Fruit fly (Drosophila melanogaster) whole organism, embryonic: ENCODE results near the gene Mtpalpha.
A peak's percentile ranks its signal among the peaks of the same experiment; 100 is the strongest.

Source experiments
- Awh ChIP-seq: fragments of 200-800 bp; sonication (Bioruptor generic); IDR thresholded peaks from 2 replicates; pipeline ENCODE4, ENCODE4 v1.3.6; 2022; ENCODE audit warnings: missing biosample characterization, missing genetic modification characterization
- BtbVII ChIP-seq: fragments of 200-800 bp; sonication (Bioruptor generic); optimal IDR thresholded peaks from 3 replicates; lab custom pipeline; 2017; ENCODE audit warnings: missing biosample characterization, mild to moderate bottlenecking, missing genetic modification characterization
- CG10147 ChIP-seq: fragments of 200-800 bp; sonication (Bioruptor generic); optimal IDR thresholded peaks from 2 replicates; lab custom pipeline; 2019; ENCODE audit warnings: missing biosample characterization, mild to moderate bottlenecking, missing genetic modification characterization, moderate library complexity
- CG1024 ChIP-seq: fragments of 200-800 bp; sonication (Bioruptor generic); IDR thresholded peaks from 2 replicates; pipeline ENCODE4 v1.3.6; 2022; ENCODE audit warnings: missing biosample characterization, missing genetic modification characterization
- CG10959 ChIP-seq: fragments of 200-800 bp; sonication (Bioruptor generic); IDR thresholded peaks from 2 replicates; pipeline ENCODE4 v1.3.6; 2022; ENCODE audit warnings: missing biosample characterization, missing genetic modification characterization
- CG11504 ChIP-seq: fragments of 200-800 bp; sonication (Bioruptor generic); optimal IDR thresholded peaks from 3 replicates; lab custom pipeline; 2019; ENCODE audit warnings: missing biosample characterization, mild to moderate bottlenecking, missing genetic modification characterization, moderate library complexity
- CG12236 ChIP-seq: fragments of 200-800 bp; sonication (Bioruptor generic); optimal IDR thresholded peaks from 2 replicates; lab custom pipeline; 2016; ENCODE audit warnings: missing biosample characterization, missing genetic modification characterization
- CG13894 ChIP-seq: fragments of 200-800 bp; sonication (Bioruptor generic); optimal IDR thresholded peaks from 3 replicates; lab custom pipeline; 2018; ENCODE audit warnings: missing biosample characterization, mild to moderate bottlenecking, missing genetic modification characterization, moderate library complexity
- CG16863 ChIP-seq: fragments of 200-800 bp; sonication (Bioruptor generic); optimal IDR thresholded peaks from 3 replicates; lab custom pipeline; 2016; ENCODE audit warnings: missing biosample characterization, missing genetic modification characterization
- CG17568 ChIP-seq: fragments of 200-800 bp; sonication (Bioruptor generic); optimal IDR thresholded peaks from 2 replicates; lab custom pipeline; 2018; ENCODE audit warnings: missing biosample characterization, mild to moderate bottlenecking, missing genetic modification characterization, moderate library complexity
- CG1792 ChIP-seq: fragments of 200-800 bp; sonication (Bioruptor generic); optimal IDR thresholded peaks from 2 replicates; lab custom pipeline; 2016; ENCODE audit warnings: missing biosample characterization, missing genetic modification characterization
- CG1832 ChIP-seq: fragments of 200-800 bp; sonication (Bioruptor generic); optimal IDR thresholded peaks from 2 replicates; lab custom pipeline; 2017; ENCODE audit warnings: missing biosample characterization, mild to moderate bottlenecking, missing genetic modification characterization, inconsistent platforms
- CG34422 ChIP-seq: fragments of 200-800 bp; sonication (Bioruptor generic); IDR thresholded peaks from 3 replicates; pipeline ENCODE4 v1.3.6; 2022; ENCODE audit warnings: missing biosample characterization, missing genetic modification characterization
- CG4282 ChIP-seq: fragments of 200-800 bp; sonication (Bioruptor generic); optimal IDR thresholded peaks from 2 replicates; lab custom pipeline; 2016; ENCODE audit warnings: missing biosample characterization, missing genetic modification characterization
- CG4617 ChIP-seq: fragments of 200-800 bp; sonication (Bioruptor generic); optimal IDR thresholded peaks from 3 replicates; lab custom pipeline; 2016; ENCODE audit warnings: missing biosample characterization, missing genetic modification characterization, borderline replicate concordance
- CG4730 ChIP-seq: fragments of 200-800 bp; sonication (Bioruptor generic); IDR thresholded peaks from 2 replicates; pipeline ENCODE4 v1.3.6; 2022; ENCODE audit warnings: missing biosample characterization, missing genetic modification characterization
- CG6683 ChIP-seq: fragments of 200-800 bp; sonication (Bioruptor generic); optimal IDR thresholded peaks from 2 replicates; lab custom pipeline; 2017; ENCODE audit warnings: missing biosample characterization, mild to moderate bottlenecking, missing genetic modification characterization, missing genetic modification reagents
- CG7372 ChIP-seq: fragments of 200-800 bp; sonication (Bioruptor generic); IDR thresholded peaks from 2 replicates; pipeline ENCODE4 v1.3.6; 2022; ENCODE audit warnings: missing biosample characterization, missing genetic modification characterization
- CG8924 ChIP-seq: fragments of 200-800 bp; optimal IDR thresholded peaks from 3 replicates; lab custom pipeline; 2019; ENCODE audit warnings: missing biosample characterization, mild to moderate bottlenecking, missing genetic modification characterization, moderate library complexity
- CG9215 ChIP-seq: fragments of 200-800 bp; sonication (Bioruptor generic); IDR thresholded peaks from 2 replicates; pipeline ENCODE4 v1.3.6; 2022; ENCODE audit warnings: missing biosample characterization, missing genetic modification characterization
- CG9609 ChIP-seq: fragments of 200-800 bp; sonication (Bioruptor generic); optimal IDR thresholded peaks from 3 replicates; lab custom pipeline; 2016; ENCODE audit warnings: missing biosample characterization, missing genetic modification characterization
- Chrac-16 ChIP-seq: fragments of 200-800 bp; sonication (Bioruptor generic); optimal IDR thresholded peaks from 3 replicates; lab custom pipeline; 2016; ENCODE audit warnings: missing biosample characterization, missing genetic modification characterization
- Dip2 ChIP-seq: fragments of 200-800 bp; sonication (Bioruptor generic); IDR thresholded peaks from 2 replicates; pipeline ENCODE4 v1.3.6; 2022; ENCODE audit warnings: missing biosample characterization, missing genetic modification characterization
- E2f1 ChIP-seq: fragments of 200-800 bp; sonication (Bioruptor generic); IDR thresholded peaks from 2 replicates; pipeline ENCODE4 v1.3.6; 2022; ENCODE audit warnings: missing biosample characterization, missing genetic modification characterization
- HLH3B ChIP-seq: fragments of 200-800 bp; sonication (Bioruptor generic); IDR thresholded peaks from 2 replicates; pipeline ENCODE4 v1.3.6; 2022; ENCODE audit warnings: missing biosample characterization, missing genetic modification characterization
- HLH4C ChIP-seq: fragments of 200-800 bp; sonication (Bioruptor generic); IDR thresholded peaks from 3 replicates; pipeline ENCODE4 v1.3.6; 2022; ENCODE audit warnings: missing biosample characterization, missing genetic modification characterization; ENCODE audit not compliant: partially characterized antibody
- NC2β ChIP-seq: fragments of 200-800 bp; sonication (Bioruptor generic); optimal IDR thresholded peaks from 2 replicates; lab custom pipeline; 2016; ENCODE audit warnings: missing biosample characterization, missing genetic modification characterization
- Oaz ChIP-seq: fragments of 200-800 bp; sonication (Bioruptor generic); IDR thresholded peaks from 2 replicates; pipeline ENCODE4 v1.3.6; 2022; ENCODE audit warnings: missing biosample characterization, missing genetic modification characterization
- Rfx ChIP-seq: fragments of 200-800 bp; sonication (Bioruptor generic); IDR thresholded peaks from 2 replicates; pipeline ENCODE4 v1.3.6; 2022; ENCODE audit warnings: missing biosample characterization, missing genetic modification characterization
- Scr ChIP-seq: fragments of 200-800 bp; sonication (Bioruptor generic); IDR thresholded peaks from 2 replicates; pipeline ENCODE4 v1.3.6; 2022; ENCODE audit warnings: missing biosample characterization, missing genetic modification characterization; ENCODE audit not compliant: partially characterized antibody
- Side ChIP-seq: fragments of 200-800 bp; sonication (Bioruptor generic); optimal IDR thresholded peaks from 2 replicates; lab custom pipeline; 2016; ENCODE audit warnings: missing biosample characterization, missing genetic modification characterization
- Tbp ChIP-seq: fragments of >200 bp; optimal IDR thresholded peaks from 2 replicates; lab custom pipeline; 2018; ENCODE audit warnings: missing biosample characterization, missing genetic modification characterization
- Vsx1 ChIP-seq: fragments of 200-800 bp; sonication (Bioruptor generic); optimal IDR thresholded peaks from 2 replicates; lab custom pipeline; 2017; ENCODE audit warnings: missing biosample characterization, mild to moderate bottlenecking, missing genetic modification characterization, missing genetic modification reagents
- Xrp1 ChIP-seq: fragments of 200-800 bp; sonication (Bioruptor generic); IDR thresholded peaks from 2 replicates; pipeline ENCODE4 v1.3.6; 2022; ENCODE audit warnings: missing biosample characterization, missing genetic modification characterization
- al ChIP-seq: fragments of 200-800 bp; sonication (Bioruptor generic); IDR thresholded peaks from 2 replicates; pipeline ENCODE4 v1.3.6; 2022; ENCODE audit warnings: missing biosample characterization, missing genetic modification characterization
- bowl ChIP-seq: fragments of 200-800 bp; sonication (Bioruptor generic); IDR thresholded peaks from 2 replicates; pipeline ENCODE4 v1.3.6; 2022; ENCODE audit warnings: missing biosample characterization, missing genetic modification characterization
- cas ChIP-seq: fragments of 200-800 bp; sonication (Bioruptor generic); IDR thresholded peaks from 2 replicates; pipeline ENCODE4 v1.3.6; 2022; ENCODE audit warnings: missing biosample characterization, missing genetic modification characterization
- chif ChIP-seq, 2 experiments: fragments of 200-800 bp; sonication (Bioruptor generic); optimal IDR thresholded peaks; 3 replicates each; lab custom pipeline; 2016; ENCODE audit warnings: missing biosample characterization in 2 of 2, missing genetic modification characterization in 2 of 2
- crp ChIP-seq, 2 experiments: fragments of 200-800 bp; sonication (Bioruptor generic); optimal IDR thresholded peaks; 2 replicates in 1 of 2; 3 replicates in 1 of 2; lab custom pipeline; 2017; ENCODE audit warnings: missing biosample characterization in 2 of 2, missing genetic modification characterization in 2 of 2, mild to moderate bottlenecking in 1 of 2, moderate library complexity in 1 of 2
- dysf ChIP-seq: fragments of 200-800 bp; sonication (Bioruptor generic); IDR thresholded peaks from 3 replicates; pipeline ENCODE4 v1.3.6; 2022; ENCODE audit warnings: missing biosample characterization, missing genetic modification characterization
- gcm ChIP-seq: fragments of 200-800 bp; sonication (Bioruptor generic); optimal IDR thresholded peaks from 2 replicates; lab custom pipeline; 2019; ENCODE audit warnings: missing biosample characterization, mild to moderate bottlenecking, missing genetic modification characterization, moderate library complexity
- lab ChIP-seq: fragments of 200-800 bp; sonication (Bioruptor generic); optimal IDR thresholded peaks from 3 replicates; lab custom pipeline; 2017; ENCODE audit warnings: missing biosample characterization, missing genetic modification characterization, mild to moderate bottlenecking, moderate library complexity, missing genetic modification reagents
- lilli ChIP-seq: fragments of 200-800 bp; sonication (Bioruptor generic); optimal IDR thresholded peaks from 3 replicates; lab custom pipeline; 2016; ENCODE audit warnings: missing biosample characterization, missing genetic modification characterization
- lov ChIP-seq, 2 experiments: fragments of 200-800 bp in 1 of 2; fragments of >200 bp in 1 of 2; sonication (Bioruptor generic) in 1 of 2; IDR thresholded peaks in 1 of 2; optimal IDR thresholded peaks in 1 of 2; 2 replicates in 1 of 2; 3 replicates in 1 of 2; pipeline versions ENCODE4 v1.3.6 to Lab custom; 2017 to 2022; ENCODE audit warnings: missing biosample characterization in 1 of 2, missing genetic modification characterization in 1 of 2
- nerfin-1 ChIP-seq: fragments of 200-800 bp; sonication (Bioruptor generic); optimal IDR thresholded peaks from 3 replicates; lab custom pipeline; 2019; ENCODE audit warnings: missing biosample characterization, mild to moderate bottlenecking, missing genetic modification characterization, moderate library complexity
- otp ChIP-seq: fragments of 200-800 bp; sonication (Bioruptor generic); IDR thresholded peaks from 3 replicates; pipeline ENCODE4, ENCODE4 v1.3.6; 2022; ENCODE audit warnings: missing biosample characterization, missing genetic modification characterization
- run ChIP-seq: fragments of 200-800 bp; sonication (Bioruptor generic); optimal IDR thresholded peaks from 3 replicates; lab custom pipeline; 2018; ENCODE audit warnings: missing biosample characterization, mild to moderate bottlenecking, missing genetic modification characterization
- slou ChIP-seq: fragments of 200-800 bp; sonication (Bioruptor generic); optimal IDR thresholded peaks from 3 replicates; lab custom pipeline; 2016; ENCODE audit warnings: missing biosample characterization, missing genetic modification characterization
- so ChIP-seq: fragments of 200-800 bp; sonication (Bioruptor generic); IDR thresholded peaks from 3 replicates; pipeline ENCODE4 v1.3.6; 2022; ENCODE audit warnings: missing biosample characterization, missing genetic modification characterization
- unpg ChIP-seq: fragments of 200-800 bp; sonication (Bioruptor generic); optimal IDR thresholded peaks from 3 replicates; lab custom pipeline; 2018; ENCODE audit warnings: missing biosample characterization, mild to moderate bottlenecking, missing genetic modification characterization, moderate library complexity

Mtpalpha gene

DNA sequence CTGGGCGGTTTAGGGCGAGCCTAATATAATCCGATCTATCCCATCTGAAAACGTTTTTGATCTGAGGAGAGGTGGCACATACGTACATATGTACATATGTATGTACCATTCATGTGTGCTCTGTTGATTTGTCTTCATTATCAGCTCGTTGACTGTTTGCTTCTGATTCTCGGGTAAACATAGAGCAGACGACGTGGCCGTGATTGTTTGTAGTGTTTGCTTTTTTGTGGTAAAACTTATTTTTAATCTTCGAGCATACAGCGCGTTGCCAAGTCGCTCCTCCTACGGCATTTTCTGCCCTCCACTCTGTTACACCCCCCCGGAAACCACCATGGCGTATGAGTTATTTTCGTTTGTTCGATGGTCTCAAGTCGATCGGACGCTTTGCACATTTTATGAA is 50.9 kb downstream of the Mtpalpha start (continued):
- TF ChIP-seq CG13894 (peak; percentile 82), slou (peak; percentile 46), Side (GFP tag; lab: Kevin White, UChicago) (peak; percentile 88), CG10959 (GFP tag; lab: Robert Waterston, UW) (0 out of 2 replicates have a peak, but pooled peaks have one; percentile 42), otp (peak; percentile 93), CG4282 (GFP tag; lab: Kevin White, UChicago) (peak; percentile 81), unpg (peak; percentile 85), Awh (GFP tag; lab: Robert Waterston, UW) (peak; percentile 93), NC2β (GFP tag; lab: Kevin White, UChicago) (peak; percentile 91), dysf (GFP tag; lab: Robert Waterston, UW) (peak; percentile 73; the same call in 2 of the 3 replicates), CG4730 (peak; percentile 49; the same call in 1 of the 2 replicates), CG9609 (peak; percentile 76), CG6683 (GFP tag; lab: Kevin White, UChicago) (peak; percentile 90), so (GFP tag; lab: Robert Waterston, UW) (peak; percentile 93), Vsx1 (GFP tag; lab: Kevin White, UChicago) (peak; percentile 95), CG34422 (peak; percentile 49; the same call in 1 of the 3 replicates), CG12236 (GFP tag; lab: Kevin White, UChicago) (peak; percentile 94), Rfx (peak; percentile 89), CG7372 (GFP tag; lab: Robert Waterston, UW) (peak; percentile 79), lilli (GFP tag; lab: Kevin White, UChicago) (peak; percentile 51), bowl (GFP tag; lab: Robert Waterston, UW) (peak; percentile 67), HLH3B (GFP tag; lab: Robert Waterston, UW) (peak; percentile 78; the same call in 1 of the 2 replicates), chif (GFP tag; optimal IDR thresholded peaks at IDR 0.05; lab: Kevin White, UChicago) (peak; percentile 78 to 83), Tbp (GFP tag; lab: Kevin White, UChicago) (no peak), BtbVII (GFP tag; lab: Kevin White, UChicago) (peak; percentile 95), gcm (GFP tag; lab: Kevin White, UChicago) (peak; percentile 85), CG1792 (GFP tag; lab: Kevin White, UChicago) (peak; percentile 93), CG17568 (GFP tag; lab: Kevin White, UChicago) (peak; percentile 95), Oaz (GFP tag; lab: Robert Waterston, UW) (peak; percentile 43; the same call in 1 of the 2 replicates), al (GFP tag; lab: Robert Waterston, UW) (no peak), CG8924 (tag; lab: Kevin White, UChicago) (peak; percentile 82), lov (optimal IDR thresholded peaks at IDR 0.05; lab: Kevin White, UChicago) (no peak), lov (GFP tag; IDR thresholded peaks at IDR 0.05; lab: Robert Waterston, UW) (peak; percentile 81; the same call in 2 of the 3 replicates), E2f1 (GFP tag; lab: Robert Waterston, UW) (peak; percentile 67; the same call in 1 of the 2 replicates), CG10147 (GFP tag; lab: Kevin White, UChicago) (peak; percentile 72), CG1832 (no peak), Xrp1 (GFP tag; lab: Robert Waterston, UW) (peak; percentile 94), CG11504 (tag; lab: Kevin White, UChicago) (peak; percentile 36), CG4617 (GFP tag; lab: Kevin White, UChicago) (peak; percentile 27), CG9215 (GFP tag; lab: Robert Waterston, UW) (no peak), HLH4C (no peak), Dip2 (GFP tag; lab: Robert Waterston, UW) (no peak), Scr (GFP tag; lab: Robert Waterston, UW) (no peak), cas (GFP tag; lab: Robert Waterston, UW) (no peak), crp (GFP tag; optimal IDR thresholded peaks at IDR 0.05; lab: Kevin White, UChicago) (peak in 1 of 2 experiments; percentile 17), lab (GFP tag; lab: Kevin White, UChicago) (peak; percentile 97), Chrac-16 (GFP tag; lab: Kevin White, UChicago) (peak; percentile 21), CG16863 (GFP tag; lab: Kevin White, UChicago) (peak; percentile 89), nerfin-1 (tag; lab: Kevin White, UChicago) (peak; percentile 85), CG1024 (GFP tag; lab: Robert Waterston, UW) (peak; percentile 68; the same call in 1 of the 2 replicates), run (tag; lab: Kevin White, UChicago) (peak; percentile 93)
